Worm (Caenorhabditis elegans) whole organism, late embryonic: ENCODE measurements around the gene C26B9.5.

Experiments
- C38D4.7 ChIP-seq: fragments of 200-800 bp; sonication (Bioruptor generic); optimal IDR thresholded peaks from 2 replicates; lab custom pipeline; 2018; ENCODE audit warnings: mild to moderate bottlenecking, missing genetic modification characterization, moderate library complexity, missing compliant biosample characterization
- F13H6.1 ChIP-seq: sonication (generic microtip); optimal IDR thresholded peaks from 2 replicates; lab custom pipeline; 2016; ENCODE audit warnings: missing genetic modification characterization, missing compliant biosample characterization
- ahr-1 ChIP-seq: sonication (generic microtip); optimal IDR thresholded peaks from 2 replicates; lab custom pipeline; 2016; ENCODE audit warnings: missing genetic modification characterization, missing compliant biosample characterization
- ceh-14 ChIP-seq: sonication (generic microtip); optimal IDR thresholded peaks from 2 replicates; lab custom pipeline; 2016; ENCODE audit warnings: missing genotype, missing genetic modification characterization, missing compliant biosample characterization
- ceh-18 ChIP-seq: sonication (generic microtip); optimal IDR thresholded peaks from 2 replicates; lab custom pipeline; 2016; ENCODE audit warnings: missing genetic modification characterization, missing compliant biosample characterization
- ceh-2 ChIP-seq: sonication (generic microtip); optimal IDR thresholded peaks from 2 replicates; lab custom pipeline; 2016; ENCODE audit warnings: missing genotype, missing genetic modification characterization, missing compliant biosample characterization
- ceh-31 ChIP-seq: sonication (generic microtip); optimal IDR thresholded peaks from 2 replicates; lab custom pipeline; 2016; ENCODE audit warnings: missing genetic modification characterization, missing compliant biosample characterization
- ceh-45 ChIP-seq: fragments of 200-800 bp; sonication (Bioruptor generic); IDR thresholded peaks from 2 replicates; pipeline ENCODE4 v1.3.6; 2022; ENCODE audit warnings: missing genetic modification reagents, missing genetic modification characterization, missing compliant biosample characterization
- ceh-48 ChIP-seq: sonication (generic microtip); optimal IDR thresholded peaks from 2 replicates; lab custom pipeline; 2016; ENCODE audit warnings: missing genetic modification characterization, inconsistent platforms, missing compliant biosample characterization
- ceh-6 ChIP-seq: fragments of 200-800 bp; sonication (Bioruptor generic); optimal IDR thresholded peaks from 2 replicates; lab custom pipeline; 2018; ENCODE audit warnings: mild to moderate bottlenecking, missing genetic modification characterization, missing compliant biosample characterization
- che-1 ChIP-seq: sonication (generic microtip); optimal IDR thresholded peaks from 2 replicates; lab custom pipeline; 2016; ENCODE audit warnings: mild to moderate bottlenecking, missing genetic modification characterization, missing compliant biosample characterization
- dve-1 ChIP-seq: sonication (generic microtip); optimal IDR thresholded peaks from 2 replicates; lab custom pipeline; 2017; ENCODE audit warnings: antibody characterized with exemption, mild to moderate bottlenecking, missing genetic modification characterization, missing compliant biosample characterization
- elt-2 ChIP-seq: sonication (generic microtip); optimal IDR thresholded peaks from 2 replicates; lab custom pipeline; 2016; ENCODE audit warnings: missing genetic modification reagents, missing genetic modification characterization, missing compliant biosample characterization
- elt-4 ChIP-seq: sonication (generic microtip); optimal IDR thresholded peaks from 2 replicates; lab custom pipeline; 2016; ENCODE audit warnings: missing genetic modification characterization, missing compliant biosample characterization
- ets-4 ChIP-seq: sonication (generic microtip); optimal IDR thresholded peaks from 2 replicates; lab custom pipeline; 2016; ENCODE audit warnings: missing genetic modification characterization, missing compliant biosample characterization
- fax-1 ChIP-seq: sonication (generic microtip); optimal IDR thresholded peaks from 2 replicates; lab custom pipeline; 2016; ENCODE audit warnings: missing genotype, missing genetic modification characterization, missing compliant biosample characterization
- fkh-10 ChIP-seq: fragments of 150-350 bp; optimal IDR thresholded peaks from 2 replicates; lab custom pipeline; 2014; ENCODE audit warnings: missing biosample characterization, missing genetic modification reagents, missing genetic modification characterization
- gmeb-2 ChIP-seq: sonication (generic microtip); optimal IDR thresholded peaks from 2 replicates; lab custom pipeline; 2016; ENCODE audit warnings: missing genetic modification characterization, inconsistent platforms, missing compliant biosample characterization
- hlh-15 ChIP-seq: sonication (generic microtip); optimal IDR thresholded peaks from 2 replicates; lab custom pipeline; 2016; ENCODE audit warnings: missing genetic modification characterization, missing compliant biosample characterization
- hlh-6 ChIP-seq: sonication (generic microtip); optimal IDR thresholded peaks from 2 replicates; lab custom pipeline; 2016; ENCODE audit warnings: missing genotype, missing genetic modification characterization, missing compliant biosample characterization
- lin-11 ChIP-seq: fragments of 200-800 bp; sonication (Bioruptor generic); optimal IDR thresholded peaks from 2 replicates; lab custom pipeline; 2018; ENCODE audit warnings: mild to moderate bottlenecking, missing genetic modification characterization, missing compliant biosample characterization
- mec-3 ChIP-seq: sonication (generic microtip); optimal IDR thresholded peaks from 2 replicates; lab custom pipeline; 2016; ENCODE audit warnings: borderline replicate concordance, missing genetic modification characterization, missing compliant biosample characterization
- nfya-1 ChIP-seq: sonication (generic microtip); optimal IDR thresholded peaks from 2 replicates; lab custom pipeline; 2017; ENCODE audit warnings: missing genetic modification characterization, mild to moderate bottlenecking, missing compliant biosample characterization, antibody characterized with exemption, moderate library complexity
- nhr-232 ChIP-seq: sonication (generic microtip); optimal IDR thresholded peaks from 2 replicates; lab custom pipeline; 2016; ENCODE audit warnings: missing genetic modification characterization, missing compliant biosample characterization
- npax-4 ChIP-seq: sonication (generic microtip); optimal IDR thresholded peaks from 2 replicates; lab custom pipeline; 2016; ENCODE audit warnings: missing genetic modification characterization, missing compliant biosample characterization
- odd-2 ChIP-seq: sonication (generic microtip); optimal IDR thresholded peaks from 2 replicates; lab custom pipeline; 2017; ENCODE audit warnings: antibody characterized with exemption, mild to moderate bottlenecking, missing genetic modification characterization, missing compliant biosample characterization
- pag-3 ChIP-seq: sonication (generic microtip); optimal IDR thresholded peaks from 2 replicates; lab custom pipeline; 2016; ENCODE audit warnings: missing compliant biosample characterization, missing genetic modification characterization, borderline replicate concordance
- pat-9 ChIP-seq: fragments of 200-800 bp; sonication (Bioruptor generic); optimal IDR thresholded peaks from 2 replicates; lab custom pipeline; 2018; ENCODE audit warnings: mild to moderate bottlenecking, missing genetic modification characterization, moderate library complexity, missing compliant biosample characterization
- pha-2 ChIP-seq: sonication (generic microtip); optimal IDR thresholded peaks from 2 replicates; lab custom pipeline; 2017; ENCODE audit warnings: mild to moderate bottlenecking, missing genetic modification characterization, missing compliant biosample characterization
- pqm-1 ChIP-seq: sonication (generic microtip); optimal IDR thresholded peaks from 2 replicates; lab custom pipeline; 2016; ENCODE audit warnings: missing genetic modification characterization, missing compliant biosample characterization
- rnt-1 ChIP-seq: sonication (generic microtip); optimal IDR thresholded peaks from 2 replicates; lab custom pipeline; 2016; ENCODE audit warnings: missing genetic modification characterization, missing compliant biosample characterization
- tbx-7 ChIP-seq: sonication (generic microtip); optimal IDR thresholded peaks from 2 replicates; lab custom pipeline; 2016; ENCODE audit warnings: missing genotype, missing genetic modification characterization, missing compliant biosample characterization
- ttx-3 ChIP-seq: sonication (generic microtip); optimal IDR thresholded peaks from 2 replicates; lab custom pipeline; 2016; ENCODE audit warnings: missing genetic modification reagents, missing genetic modification characterization, missing compliant biosample characterization
- unc-3 ChIP-seq, 2 experiments: fragments of 200-800 bp in 1 of 2; sonication (Bioruptor generic) in 1 of 2; sonication (generic microtip) in 1 of 2; conservative IDR thresholded peaks in 1 of 2; optimal IDR thresholded peaks in 1 of 2; 2 replicates each; pipeline versions ENCODE4 v1.3.6 to Lab custom; 2016 to 2022; ENCODE audit warnings: missing compliant biosample characterization in 2 of 2, missing genetic modification characterization in 2 of 2, missing genetic modification reagents in 1 of 2
- ztf-16 ChIP-seq: sonication (generic microtip); optimal IDR thresholded peaks from 2 replicates; lab custom pipeline; 2017; ENCODE audit warnings: missing genetic modification characterization, missing compliant biosample characterization

Gene C26B9.5

DNA sequence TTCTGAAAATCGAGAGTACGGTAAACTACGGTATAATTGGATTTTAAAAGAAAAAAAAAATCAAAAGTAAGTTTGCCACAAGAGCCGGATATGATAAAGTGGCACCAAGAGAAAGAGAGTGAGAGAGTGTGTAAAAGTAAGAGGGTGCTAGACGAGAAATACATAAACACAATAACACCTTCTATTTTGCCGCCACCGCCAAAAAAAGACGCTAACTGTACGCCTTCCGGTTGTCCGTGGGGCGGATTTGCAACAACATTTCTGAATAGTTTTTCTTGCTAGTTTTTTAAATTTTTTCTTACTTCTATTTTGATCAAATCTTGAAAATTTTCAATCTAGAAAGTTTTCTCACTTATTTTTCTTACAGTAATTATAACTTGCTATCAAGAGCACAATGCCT is 43.4 kb downstream of the C26B9.5 start, which contains the start of gene F35C8.8:
F35C8.8 (minus strand) TSS at position 2 of the 400 bp plus-strand sequence.
- no peak for TF ChIP-seq ceh-6 (GFP tag; lab: Kevin White, UChicago)
- no peak for TF ChIP-seq ceh-48 (tag; lab: Kevin White, UChicago)
- no peak for TF ChIP-seq hlh-6 (tag; lab: Kevin White, UChicago)
- TF ChIP-seq hlh-15 (tag; lab: Kevin White, UChicago), result no peak
- TF ChIP-seq ztf-16, result no peak
- TF ChIP-seq pat-9 (tag; lab: Kevin White, UChicago), result no peak
- TF ChIP-seq nfya-1, result no peak
- no peak for TF ChIP-seq ceh-14
- no peak for TF ChIP-seq elt-4 (tag; lab: Kevin White, UChicago)
- TF ChIP-seq F13H6.1, result no peak
- no peak for TF ChIP-seq pha-2
- no peak for TF ChIP-seq C38D4.7 (GFP tag; lab: Kevin White, UChicago)
- no peak for TF ChIP-seq ttx-3
- TF ChIP-seq ceh-31 (tag; lab: Kevin White, UChicago), result no peak
- TF ChIP-seq odd-2 (tag; lab: Kevin White, UChicago), result no peak
- no peak for TF ChIP-seq rnt-1
- no peak for TF ChIP-seq nhr-232 (tag; lab: Kevin White, UChicago)
- no peak for TF ChIP-seq lin-11 (tag; lab: Kevin White, UChicago)
- TF ChIP-seq tbx-7, result no peak

ce11 chrX:5373597-5373996 is 44.3 kb downstream of the C26B9.5 start:
- TF ChIP-seq fax-1 (tag; lab: Kevin White, UChicago) (no peak), gmeb-2 (tag; lab: Kevin White, UChicago) (no peak), unc-3 (GFP tag; conservative IDR thresholded peaks at IDR 0.05; lab: Robert Waterston, UW) (no peak), unc-3 (tag; optimal IDR thresholded peaks at IDR 0.05; lab: Kevin White, UChicago) (no peak), ets-4 (no peak), ceh-18 (tag; lab: Kevin White, UChicago) (no peak), C38D4.7 (GFP tag; lab: Kevin White, UChicago) (no peak), ceh-2 (tag; lab: Kevin White, UChicago) (no peak), ceh-6 (GFP tag; lab: Kevin White, UChicago) (no peak), mec-3 (no peak), che-1 (no peak)

ce11 chrX:5374742-5375141 is 45.5 kb downstream of the C26B9.5 start, which contains the start of gene sek-4:
Gene sek-4 (plus strand): TSS chrX:5375059.
- TF ChIP-seq elt-2 (peak; percentile 10), pqm-1 (tag; lab: Kevin White, UChicago) (no peak), pag-3 (tag; lab: Kevin White, UChicago) (no peak), ceh-6 (GFP tag; lab: Kevin White, UChicago) (no peak)

ce11 chrX:5377307-5377706 is 48.0 kb downstream of the C26B9.5 start, which contains the start of gene sek-5:
Gene sek-5 (plus strand): TSS chrX:5377607.
- no peak for TF ChIP-seq fax-1 (tag; lab: Kevin White, UChicago)
- no peak for TF ChIP-seq ets-4
- TF ChIP-seq ahr-1 (tag; lab: Kevin White, UChicago), result no peak
- no peak for TF ChIP-seq fkh-10 (GFP tag; lab: Kevin White, UChicago)
- no peak for TF ChIP-seq pag-3 (tag; lab: Kevin White, UChicago)
- no peak for TF ChIP-seq npax-4 (tag; lab: Kevin White, UChicago)
- no peak for TF ChIP-seq F13H6.1
- no peak for TF ChIP-seq ceh-18 (tag; lab: Kevin White, UChicago)
- no peak for TF ChIP-seq ceh-45 (GFP tag; lab: Robert Waterston, UW)
- TF ChIP-seq pqm-1 (tag; lab: Kevin White, UChicago), result no peak
- no peak for TF ChIP-seq pha-2
- TF ChIP-seq ceh-48 (tag; lab: Kevin White, UChicago), result no peak
- no peak for TF ChIP-seq ztf-16
- no peak for TF ChIP-seq dve-1
- no peak for TF ChIP-seq nhr-232 (tag; lab: Kevin White, UChicago)
